Worm (Caenorhabditis elegans): ENCODE measurements around the gene dhs-22.

dhs-22 gene

DNA sequence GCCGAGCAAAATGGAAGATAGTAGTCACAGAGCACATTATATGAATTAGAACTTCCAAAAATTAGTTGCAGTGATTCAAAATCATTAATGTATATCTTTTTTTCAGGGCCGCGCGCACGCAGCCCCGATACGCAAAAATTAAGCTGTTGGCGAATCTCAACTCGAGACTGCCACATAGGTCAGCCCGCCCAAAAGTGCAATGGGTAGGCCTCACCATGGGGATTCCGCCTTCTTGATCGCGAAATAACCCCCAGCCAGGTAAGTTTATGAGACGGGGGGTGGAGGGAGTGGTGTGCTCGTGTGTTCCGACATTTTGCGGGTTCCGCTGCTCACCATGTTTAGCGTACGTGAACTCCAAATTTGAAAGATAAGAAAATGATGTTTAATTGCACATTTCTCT lies 41.8 kb upstream of the dhs-22 start, which contains the start of gene F08H9.3 (continued):
- TF ChIP-seq snpc-1.2 (GFP tag; IDR thresholded peaks at IDR 0.05) = peak; percentile 73

DNA sequence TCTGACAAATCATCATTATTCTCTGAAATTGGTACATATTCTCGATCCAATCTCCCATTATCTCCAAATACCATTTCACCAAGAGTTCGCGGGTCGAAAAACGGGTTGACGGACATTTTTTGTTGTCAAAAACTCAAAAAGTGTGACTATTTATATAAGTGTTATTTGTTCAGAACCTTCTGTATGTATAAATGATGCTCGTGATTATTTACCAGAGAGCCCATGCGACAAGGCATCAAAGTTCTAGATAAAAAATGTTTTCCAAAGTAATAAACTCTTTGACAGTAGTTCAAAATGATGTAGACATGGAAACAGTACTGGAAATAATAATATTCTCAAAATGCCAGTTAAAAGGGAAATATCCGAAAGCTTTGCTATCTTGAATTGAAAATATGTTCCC lies 41.4 kb upstream of the dhs-22 start:
- TF ChIP-seq F26F4.8 (GFP tag; conservative IDR thresholded peaks at IDR 0.05) (no peak), daf-16 (GFP tag; optimal IDR thresholded peaks at IDR 0.05) (no peak), daf-16 (tag; optimal IDR thresholded peaks at IDR 0.05) (peak; percentile 58), lin-13 (GFP tag; optimal IDR thresholded peaks at IDR 0.05) (no peak), aha-1 (tag) (peak; percentile 71)

DNA sequence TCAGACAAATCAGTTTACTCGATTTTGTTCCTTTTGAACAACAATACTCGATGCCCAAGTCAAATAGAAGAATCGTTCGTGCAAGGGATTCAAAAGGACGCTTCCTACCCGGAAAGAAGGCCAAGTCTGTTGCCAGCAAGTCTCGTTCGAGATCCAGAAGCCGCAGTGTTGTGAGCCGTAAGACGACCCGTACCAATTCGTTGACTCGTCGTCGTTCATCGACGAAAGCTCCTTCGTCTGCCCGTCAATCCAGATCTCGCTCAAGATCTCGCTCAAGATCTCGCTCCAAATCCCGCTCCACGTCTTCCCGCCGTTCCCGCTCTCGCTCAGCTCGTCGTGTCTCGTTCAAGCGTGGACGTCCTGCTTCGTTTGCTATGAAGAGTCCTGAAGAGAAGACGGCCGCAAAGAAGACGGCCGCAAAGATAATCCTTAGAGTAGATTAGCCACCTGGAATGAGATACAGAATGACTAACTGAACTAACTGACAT lies 39.4 kb upstream of the dhs-22 start, which contains the start of gene F08H9.2:
TSS of gene F08H9.2 (plus strand) at position 51 of the 488 bp plus-strand sequence.
- TF ChIP-seq mdl-1 (tag; optimal IDR thresholded peaks at IDR 0.05) (no peak), madf-9 (GFP tag; conservative IDR thresholded peaks at IDR 0.05) (no peak), nhr-111 (GFP tag; optimal IDR thresholded peaks at IDR 0.05) (no peak), hlh-11 (tag; optimal IDR thresholded peaks at IDR 0.05) (no peak), unc-62 (GFP tag; optimal IDR thresholded peaks at IDR 0.05 in 1 of 2) (peak in 1 of 2 experiments; percentile 56), unc-62 (tag; optimal IDR thresholded peaks at IDR 0.05) (no peak), pha-4 (GFP tag; IDR thresholded peaks at IDR 0.05) (no peak), pha-4 (tag; optimal IDR thresholded peaks at IDR 0.05) (no peak), ceh-32 (tag; optimal IDR thresholded peaks at IDR 0.05; ENCODE audit: poor library complexity) (no peak), dmd-9 (GFP tag; IDR thresholded peaks at IDR 0.05) (no peak), ceh-44 (GFP tag; IDR thresholded peaks at IDR 0.05) (no peak), F10B5.3 (tag; optimal IDR thresholded peaks at IDR 0.05) (no peak), ceh-62 (tag; optimal IDR thresholded peaks at IDR 0.05) (no peak), set-16 (GFP tag; IDR thresholded peaks at IDR 0.05) (peak; percentile 72), dve-1 (tag; optimal IDR thresholded peaks at IDR 0.05; ENCODE audit: insufficient read depth) (no peak), nhr-6 (tag; optimal IDR thresholded peaks at IDR 0.05) (no peak), ctbp-1 (GFP tag; IDR thresholded peaks at IDR 0.05) (no peak), lin-1 (GFP tag; IDR thresholded peaks at IDR 0.05) (no peak), dmd-6 (GFP tag; IDR thresholded peaks at IDR 0.05) (no peak)

DNA sequence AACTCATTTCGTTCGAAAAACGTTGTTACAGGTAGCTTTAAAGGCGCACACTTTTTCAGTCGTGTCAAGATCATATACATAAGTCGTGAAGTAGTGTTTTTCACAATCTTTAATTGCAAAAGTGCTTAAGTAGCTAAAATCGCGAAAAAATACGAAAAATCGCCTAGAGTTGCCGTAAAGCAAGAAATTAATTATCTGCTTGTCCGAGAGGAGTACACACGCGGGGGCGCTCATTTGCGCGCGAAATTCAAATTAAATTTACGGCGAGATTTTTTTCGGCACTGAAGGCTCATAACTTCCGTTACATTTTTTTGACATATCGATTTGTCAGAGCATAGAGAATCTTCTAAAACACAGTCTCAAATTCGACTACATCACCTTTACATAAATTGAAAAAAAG lies 38.9 kb upstream of the dhs-22 start:
- TF ChIP-seq dmd-8 (GFP tag; IDR thresholded peaks at IDR 0.05) (no peak), unc-62 (GFP tag; optimal IDR thresholded peaks at IDR 0.05 in 1 of 2) (no peak), unc-62 (tag; optimal IDR thresholded peaks at IDR 0.05) (no peak), nhr-25 (tag; optimal IDR thresholded peaks at IDR 0.05; ENCODE audit: borderline replicate concordance, insufficient read depth) (no peak), zag-1 (tag; optimal IDR thresholded peaks at IDR 0.05) (no peak), lin-29 (GFP tag; IDR thresholded peaks at IDR 0.05) (no peak), spr-3 (GFP tag; optimal IDR thresholded peaks at IDR 0.05) (no peak), lsy-2 (tag; optimal IDR thresholded peaks at IDR 0.05) (no peak), saeg-2 (GFP tag; IDR thresholded peaks at IDR 0.05) (no peak), daf-16 (GFP tag; optimal IDR thresholded peaks at IDR 0.05) (no peak), daf-16 (tag; optimal IDR thresholded peaks at IDR 0.05) (no peak), gei-8 (GFP tag; optimal IDR thresholded peaks at IDR 0.05) (no peak), F37D6.2 (tag; optimal IDR thresholded peaks at IDR 0.05) (no peak), lin-39 (tag; optimal IDR thresholded peaks at IDR 0.05) (no peak), zfp-3 (GFP tag; conservative IDR thresholded peaks at IDR 0.05) (no peak)

Data from whole organism, L4 larva.